Worm (Caenorhabditis elegans): Measurements from ENCODE around the gene srab-4.

DNA sequence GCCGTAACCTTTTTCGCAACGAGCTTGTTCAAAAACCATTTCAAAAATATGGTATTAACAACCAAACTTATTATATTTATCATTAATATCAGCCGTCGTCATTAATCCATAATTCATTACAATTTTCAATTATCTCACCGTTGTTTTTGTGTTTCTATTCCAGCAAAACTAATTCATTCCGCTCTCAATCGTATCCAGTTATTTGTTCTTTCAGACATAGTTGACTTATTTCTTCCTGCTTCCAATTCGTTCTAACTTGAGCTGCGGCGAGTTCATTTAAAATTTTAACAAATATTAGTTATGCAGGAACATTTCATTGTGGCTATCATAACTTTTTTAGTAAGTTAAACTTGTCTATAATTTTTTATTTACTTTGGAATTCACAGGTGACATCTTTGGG lies 27.9 kb upstream of the srab-4 start, which contains the start of gene srx-16:
- no peak for TF ChIP-seq drap-1 (GFP tag; optimal IDR thresholded peaks at IDR 0.05)
- TF ChIP-seq ztf-11 (tag; optimal IDR thresholded peaks at IDR 0.05): no peak
- no peak for TF ChIP-seq elt-3 (tag; optimal IDR thresholded peaks at IDR 0.05)
- no peak for TF ChIP-seq flh-1 (GFP tag; optimal IDR thresholded peaks at IDR 0.05)
- TF ChIP-seq nhr-76 (tag; optimal IDR thresholded peaks at IDR 0.05): no peak
- TF ChIP-seq hlh-1 (tag; optimal IDR thresholded peaks at IDR 0.05): no peak
- no peak for TF ChIP-seq snpc-4 (tag; optimal IDR thresholded peaks at IDR 0.05)
